Fruit fly (Drosophila melanogaster): ENCODE data around the gene Vdup1.

Vdup1 gene

dm6 chr3L:165981-166788 lies 12.6 kb downstream of the Vdup1 start (continued):
- peak; percentile 36 for TF ChIP-seq vri (GFP tag; optimal IDR thresholded peaks at IDR 0.05)
- peak; percentile 66 for TF ChIP-seq Hr4 (GFP tag; optimal IDR thresholded peaks at IDR 0.05)
- no peak for TF ChIP-seq Blimp-1 (GFP tag; optimal IDR thresholded peaks at IDR 0.05)
- peak; percentile 50 for TF ChIP-seq topi (GFP tag; optimal IDR thresholded peaks at IDR 0.05)
- TF ChIP-seq Smox (GFP tag; optimal IDR thresholded peaks at IDR 0.05) = peak; percentile 26
- 0 out of 2 replicates have a peak, but pooled peaks have one; percentile 8 for TF ChIP-seq Gug (GFP tag; IDR thresholded peaks at IDR 0.05)
- peak; percentile 65 for TF ChIP-seq esn (GFP tag; optimal IDR thresholded peaks at IDR 0.05)
- TF ChIP-seq CG34406 (GFP tag; optimal IDR thresholded peaks at IDR 0.05) = peak; percentile 21
- peak; percentile 62 for TF ChIP-seq CG6276 (GFP tag; optimal IDR thresholded peaks at IDR 0.05)
- TF ChIP-seq spab (GFP tag; optimal IDR thresholded peaks at IDR 0.05) = no peak

DNA sequence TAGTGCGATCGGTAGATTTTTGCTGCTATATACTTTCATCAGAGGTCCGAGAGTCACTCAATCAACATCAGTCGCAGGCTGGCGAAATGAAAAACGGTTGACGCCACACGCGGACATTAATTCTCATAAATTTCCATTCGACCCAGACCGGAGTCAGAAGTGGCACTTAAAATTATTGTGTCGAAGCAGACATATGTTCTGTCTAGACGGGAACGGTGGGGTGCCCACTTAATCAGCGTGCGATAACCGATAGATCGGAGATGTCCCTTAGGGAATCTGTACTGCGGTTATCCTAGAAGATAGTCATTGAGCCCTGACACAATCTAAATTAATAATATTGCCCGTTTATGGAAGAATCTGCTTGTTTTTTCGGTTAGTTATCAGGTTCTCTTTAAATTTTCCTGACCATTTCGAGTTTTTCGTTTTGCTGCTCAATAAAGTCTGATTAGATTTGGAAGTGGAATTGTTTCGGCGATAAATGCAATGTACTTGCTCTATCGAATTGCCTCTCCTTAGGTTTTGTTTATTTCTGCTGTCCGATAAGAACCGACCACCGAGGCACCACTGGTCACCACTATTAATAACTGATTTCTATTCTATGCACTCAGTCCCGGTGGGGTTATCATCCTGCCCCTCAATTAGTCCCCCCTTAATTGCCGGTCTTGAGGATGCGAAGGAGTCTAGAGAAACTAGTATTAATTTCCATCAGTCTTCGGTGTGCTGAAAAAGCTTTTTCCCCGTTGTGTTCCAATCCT lies 16.8 kb downstream of the Vdup1 start:
- TF ChIP-seq cyc (GFP tag; optimal IDR thresholded peaks at IDR 0.05) = no peak
- no peak for TF ChIP-seq Sox14 (GFP tag; optimal IDR thresholded peaks at IDR 0.05)
- no peak for TF ChIP-seq Ets21C (GFP tag; optimal IDR thresholded peaks at IDR 0.05)
- no peak for TF ChIP-seq eg (GFP tag; IDR thresholded peaks at IDR 0.05)
- TF ChIP-seq CG1621 (tag; optimal IDR thresholded peaks at IDR 0.05) = no peak
- no peak for TF ChIP-seq Blimp-1 (GFP tag; optimal IDR thresholded peaks at IDR 0.05)
- TF ChIP-seq Gug (GFP tag; IDR thresholded peaks at IDR 0.05) = no peak
- TF ChIP-seq Lpt (GFP tag; optimal IDR thresholded peaks at IDR 0.05) = no peak
- TF ChIP-seq Hr38 (GFP tag; optimal IDR thresholded peaks at IDR 0.05) = no peak
- no peak for TF ChIP-seq CG6276 (GFP tag; optimal IDR thresholded peaks at IDR 0.05)
- no peak for TF ChIP-seq OdsH (GFP tag; optimal IDR thresholded peaks at IDR 0.05)
- TF ChIP-seq Eip78C (GFP tag) = no peak
- TF ChIP-seq CG7368 (GFP tag; optimal IDR thresholded peaks at IDR 0.05) = no peak
- no peak for TF ChIP-seq Met (GFP tag; optimal IDR thresholded peaks at IDR 0.05)

- no peak for TF ChIP-seq CG31627 (GFP tag; optimal IDR thresholded peaks at IDR 0.05)
- TF ChIP-seq Hr38 (GFP tag; optimal IDR thresholded peaks at IDR 0.05) = no peak
- TF ChIP-seq CG15336 (GFP tag; IDR thresholded peaks at IDR 0.05) = peak; percentile 22; the same call in 1 of the 2 replicates
- TF ChIP-seq fd59A (GFP tag; optimal IDR thresholded peaks at IDR 0.05) = no peak
- TF ChIP-seq CG6792 (GFP tag; optimal IDR thresholded peaks at IDR 0.05) = no peak
- TF ChIP-seq Hr39 (GFP tag; optimal IDR thresholded peaks at IDR 0.05) = no peak
- TF ChIP-seq CG34406 (GFP tag; optimal IDR thresholded peaks at IDR 0.05) = no peak
- no peak for TF ChIP-seq lz (GFP tag; optimal IDR thresholded peaks at IDR 0.05)
- no peak for TF ChIP-seq Ets96B (tag; optimal IDR thresholded peaks at IDR 0.05)
- TF ChIP-seq Eip78C (GFP tag) = peak; percentile 51
- TF ChIP-seq CG7368 (GFP tag; optimal IDR thresholded peaks at IDR 0.05) = no peak
- TF ChIP-seq Lpt (GFP tag; optimal IDR thresholded peaks at IDR 0.05) = no peak
- TF ChIP-seq OdsH (GFP tag; optimal IDR thresholded peaks at IDR 0.05) = no peak
- TF ChIP-seq CG6854 (GFP tag; optimal IDR thresholded peaks at IDR 0.05) = peak; percentile 42
- no peak for TF ChIP-seq Eip93F (GFP tag; optimal IDR thresholded peaks at IDR 0.05)
- TF ChIP-seq dac (GFP tag; optimal IDR thresholded peaks at IDR 0.05) = no peak
- no peak for TF ChIP-seq Smox (GFP tag; optimal IDR thresholded peaks at IDR 0.05)
- TF ChIP-seq CG10631 (GFP tag; optimal IDR thresholded peaks at IDR 0.05) = no peak
- no peak for TF ChIP-seq pdm3 (GFP tag; optimal IDR thresholded peaks at IDR 0.05)
- TF ChIP-seq ss (GFP tag; optimal IDR thresholded peaks at IDR 0.05) = peak in 1 of 2 experiments; percentile 14
- no peak for TF ChIP-seq acj6 (GFP tag; optimal IDR thresholded peaks at IDR 0.05)
- no peak for TF ChIP-seq salr (GFP tag; optimal IDR thresholded peaks at IDR 0.05)
- no peak for TF ChIP-seq spab (GFP tag; optimal IDR thresholded peaks at IDR 0.05)
- peak; percentile 8 for TF ChIP-seq Sox102F (GFP tag; optimal IDR thresholded peaks at IDR 0.05)
- TF ChIP-seq CG11762 (GFP tag; optimal IDR thresholded peaks at IDR 0.05; ENCODE audit: insufficient read depth) = no peak
- TF ChIP-seq CG9139 (GFP tag; optimal IDR thresholded peaks at IDR 0.05) = no peak
- TF ChIP-seq CG6163 (GFP tag; IDR thresholded peaks at IDR 0.05) = no peak
- TF ChIP-seq Hr4 (GFP tag; optimal IDR thresholded peaks at IDR 0.05) = no peak
- TF ChIP-seq CG6276 (GFP tag; optimal IDR thresholded peaks at IDR 0.05) = no peak
- no peak for TF ChIP-seq CG10669 (GFP tag; optimal IDR thresholded peaks at IDR 0.05)
- no peak for TF ChIP-seq CG3032 (tag; optimal IDR thresholded peaks at IDR 0.05)
- TF ChIP-seq CG6808 (GFP tag; optimal IDR thresholded peaks at IDR 0.05) = no peak
Observed at dm6 chr3L:160446-161094, 18.2 kb downstream of the Vdup1 start.
